Worm (Caenorhabditis elegans) whole organism, L4 larva: ENCODE data around the gene F54C4.4.

ENCODE experiments used
- ceh-28 ChIP-seq: fragments of 150-350 bp; optimal IDR thresholded peaks from 2 replicates; lab custom pipeline; 2014; ENCODE audit warnings: missing biosample characterization, missing genetic modification reagents, missing genetic modification characterization
- dmd-8 ChIP-seq: fragments of 200-800 bp; sonication (Bioruptor generic); IDR thresholded peaks from 2 replicates; pipeline ENCODE4 v1.3.6; 2022; ENCODE audit warnings: missing genetic modification characterization, missing compliant biosample characterization
- fkh-10 ChIP-seq: fragments of 150-350 bp; optimal IDR thresholded peaks from 2 replicates; lab custom pipeline; 2014; ENCODE audit warnings: missing biosample characterization, missing genetic modification reagents, missing genetic modification characterization
- nhr-237 ChIP-seq: sonication (generic microtip); optimal IDR thresholded peaks from 2 replicates; lab custom pipeline; 2017; ENCODE audit warnings: missing biosample characterization, missing genetic modification characterization
- nhr-25 ChIP-seq: sonication (generic microtip); optimal IDR thresholded peaks from 2 replicates; lab custom pipeline; 2017; ENCODE audit warnings: missing genetic modification characterization, mild to moderate bottlenecking, missing compliant biosample characterization, antibody characterized with exemption, moderate library complexity, borderline replicate concordance; ENCODE audit not compliant: insufficient read depth
- tra-1 ChIP-seq: fragments of 200-800 bp; sonication (Bioruptor generic); IDR thresholded peaks from 2 replicates; pipeline ENCODE4 v1.3.6; 2022; ENCODE audit warnings: missing genetic modification reagents, missing genetic modification characterization, missing compliant biosample characterization

DNA sequence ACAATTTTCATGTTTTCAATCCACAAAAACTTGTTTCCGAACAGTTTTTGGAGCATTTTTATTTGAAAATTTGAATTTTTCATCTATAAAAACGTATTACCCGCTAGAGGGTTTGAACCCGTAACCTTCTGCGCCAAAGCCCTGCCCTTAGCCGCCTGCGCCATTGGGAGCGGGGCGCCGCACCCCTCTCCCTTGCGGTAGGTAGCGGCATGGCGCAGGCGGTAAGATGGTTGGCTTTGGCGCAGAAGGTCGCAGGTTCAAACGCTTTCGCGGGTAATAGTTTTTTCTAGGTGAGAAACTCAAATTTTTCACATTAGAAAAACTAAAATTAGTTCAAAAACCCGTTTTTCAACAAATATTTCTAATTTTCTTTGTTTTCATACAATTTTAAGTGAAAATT, 35.6 kb downstream of the F54C4.4 start:
- TF ChIP-seq nhr-25 (tag; lab: Kevin White, UChicago) (no peak), nhr-237 (no peak), ceh-28 (tag; lab: Kevin White, UChicago) (no peak), fkh-10 (GFP tag; lab: Kevin White, UChicago) (no peak), tra-1 (GFP tag; lab: Robert Waterston, UW) (no peak), dmd-8 (GFP tag; lab: Robert Waterston, UW) (no peak)
